Worm (Caenorhabditis elegans) whole organism, L4 larva: ENCODE results near the gene cnt-2.

Experiments used
- daf-19 ChIP-seq: fragments of 200-800 bp; sonication (Bioruptor generic); conservative IDR thresholded peaks from 2 replicates; pipeline ENCODE4 v1.3.6; 2022; ENCODE audit warnings: missing genetic modification characterization, missing compliant biosample characterization
- fkh-10 ChIP-seq: fragments of 150-350 bp; optimal IDR thresholded peaks from 2 replicates; lab custom pipeline; 2014; ENCODE audit warnings: missing biosample characterization, missing genetic modification reagents, missing genetic modification characterization
- hlh-30 ChIP-seq: sonication (generic microtip); optimal IDR thresholded peaks from 2 replicates; lab custom pipeline; 2017; ENCODE audit warnings: antibody characterized with exemption, mild to moderate bottlenecking, missing genetic modification characterization, missing compliant biosample characterization; ENCODE audit not compliant: insufficient read depth
- lin-13 ChIP-seq: fragments of 150-350 bp; optimal IDR thresholded peaks from 2 replicates; lab custom pipeline; 2014; ENCODE audit warnings: missing biosample characterization, missing genetic modification reagents, missing genetic modification characterization
- nhr-102 ChIP-seq: sonication (generic microtip); optimal IDR thresholded peaks from 2 replicates; lab custom pipeline; 2016; ENCODE audit warnings: mild to moderate bottlenecking, missing genetic modification characterization, moderate library complexity, missing compliant biosample characterization
- nhr-25 ChIP-seq: sonication (generic microtip); optimal IDR thresholded peaks from 2 replicates; lab custom pipeline; 2017; ENCODE audit warnings: missing genetic modification characterization, mild to moderate bottlenecking, missing compliant biosample characterization, antibody characterized with exemption, moderate library complexity, borderline replicate concordance; ENCODE audit not compliant: insufficient read depth
- nhr-42 ChIP-seq: fragments of 200-800 bp; sonication (Bioruptor generic); IDR thresholded peaks from 2 replicates; pipeline ENCODE4 v1.3.6; 2022; ENCODE audit warnings: missing genetic modification characterization, missing compliant biosample characterization
- rbr-2 ChIP-seq: sonication (generic microtip); optimal IDR thresholded peaks from 2 replicates; lab custom pipeline; 2016; ENCODE audit warnings: missing genotype, missing genetic modification characterization, missing compliant biosample characterization
- snpc-4 ChIP-seq: fragments of 150-350 bp; optimal IDR thresholded peaks from 2 replicates; lab custom pipeline; 2014; ENCODE audit warnings: missing biosample characterization, missing genetic modification characterization

DNA sequence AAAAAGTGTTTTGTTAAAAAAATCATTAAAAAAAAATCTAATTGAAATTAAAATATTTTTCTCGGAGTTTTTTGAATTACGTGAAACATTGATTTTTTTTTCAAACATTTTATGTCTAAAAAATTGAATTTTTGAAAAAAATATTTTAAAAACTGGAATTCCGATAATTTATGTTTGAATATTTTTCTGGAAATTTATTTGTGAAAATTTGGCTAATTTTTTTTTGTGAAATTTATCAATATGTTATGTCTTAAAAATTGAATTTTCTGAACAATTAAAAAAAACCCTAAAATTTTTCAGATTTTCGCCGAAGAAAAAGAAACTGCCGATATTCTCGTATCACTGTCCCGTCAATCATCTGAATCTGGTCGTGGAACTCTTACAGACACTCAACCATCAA is 42.5 kb upstream of the cnt-2 start, which contains the start of gene Y39A1A.24:
- TF ChIP-seq snpc-4 (no peak), daf-19 (GFP tag; lab: Robert Waterston, UW) (no peak), nhr-42 (GFP tag; lab: Robert Waterston, UW) (no peak), rbr-2 (tag; lab: Kevin White, UChicago) (no peak), fkh-10 (GFP tag; lab: Kevin White, UChicago) (no peak), nhr-25 (tag; lab: Kevin White, UChicago) (no peak), lin-13 (GFP tag; lab: Kevin White, UChicago) (no peak), hlh-30 (no peak), nhr-102 (tag; lab: Kevin White, UChicago) (no peak)
